Fruit fly (Drosophila melanogaster) whole organism, embryonic: ENCODE data around the gene vvl.
A peak's percentile ranks its signal among the peaks of the same experiment; 100 is the strongest.

ENCODE experiments used
- Ada2b ChIP-seq: fragments of 200-800 bp; sonication (Bioruptor generic); IDR thresholded peaks from 2 replicates; pipeline ENCODE4 v1.3.6; 2022; ENCODE audit warnings: missing biosample characterization, missing genetic modification characterization
- B-H1 ChIP-seq: fragments of 200-800 bp; sonication (Bioruptor generic); IDR thresholded peaks from 3 replicates; pipeline ENCODE4 v1.3.6; 2022; ENCODE audit warnings: missing biosample characterization, missing genetic modification characterization
- BEAF-32 ChIP-seq: fragments of 200-800 bp; sonication (Bioruptor generic); optimal IDR thresholded peaks from 3 replicates; lab custom pipeline; 2017; ENCODE audit warnings: missing biosample characterization, missing genetic modification characterization, mild to moderate bottlenecking, moderate library complexity, missing genetic modification reagents
- CG11085 ChIP-seq: fragments of 200-800 bp; sonication (Bioruptor generic); IDR thresholded peaks from 2 replicates; pipeline ENCODE4 v1.3.6; 2022; ENCODE audit warnings: missing biosample characterization, missing genetic modification characterization
- CG11560 ChIP-seq: fragments of 200-800 bp; sonication (Bioruptor generic); IDR thresholded peaks from 3 replicates; pipeline ENCODE4 v1.3.6; 2022; ENCODE audit warnings: missing biosample characterization, missing genetic modification characterization
- CG13296 ChIP-seq: fragments of 200-800 bp; sonication (Bioruptor generic); optimal IDR thresholded peaks from 3 replicates; lab custom pipeline; 2018; ENCODE audit warnings: missing biosample characterization, mild to moderate bottlenecking, missing genetic modification characterization
- CG13624 ChIP-seq: fragments of 200-800 bp; sonication (Bioruptor generic); optimal IDR thresholded peaks from 2 replicates; lab custom pipeline; 2016; ENCODE audit warnings: missing biosample characterization, missing genetic modification characterization
- CG15479 ChIP-seq: fragments of 200-800 bp; sonication (Bioruptor generic); optimal IDR thresholded peaks from 3 replicates; lab custom pipeline; 2019; ENCODE audit warnings: missing biosample characterization, mild to moderate bottlenecking, missing genetic modification characterization, moderate library complexity
- CG17802 ChIP-seq: fragments of 200-800 bp; sonication (Bioruptor generic); optimal IDR thresholded peaks from 2 replicates; lab custom pipeline; 2018; ENCODE audit warnings: missing biosample characterization, mild to moderate bottlenecking, missing genetic modification characterization, moderate library complexity
- CG18011 ChIP-seq: fragments of 200-800 bp; sonication (Bioruptor generic); optimal IDR thresholded peaks from 2 replicates; lab custom pipeline; 2017; ENCODE audit warnings: missing biosample characterization, missing genetic modification characterization, mild to moderate bottlenecking, moderate library complexity, missing genotype
- CG30020 ChIP-seq: fragments of 200-800 bp; optimal IDR thresholded peaks from 2 replicates; lab custom pipeline; 2019; ENCODE audit warnings: missing biosample characterization, mild to moderate bottlenecking, missing genetic modification characterization, moderate library complexity
- CG30403 ChIP-seq: fragments of 200-800 bp; sonication (Bioruptor generic); optimal IDR thresholded peaks from 3 replicates; lab custom pipeline; 2016; ENCODE audit warnings: missing biosample characterization, missing genetic modification characterization
- CG43689 ChIP-seq: fragments of 200-800 bp; sonication (Bioruptor generic); IDR thresholded peaks from 2 replicates; pipeline ENCODE4 v1.3.6; 2022; ENCODE audit warnings: missing biosample characterization, missing genetic modification characterization
- CG7357 ChIP-seq: fragments of 200-800 bp; sonication (Bioruptor generic); IDR thresholded peaks from 3 replicates; pipeline ENCODE4 v1.3.6; 2022; ENCODE audit warnings: missing biosample characterization, missing genetic modification characterization
- CG8359 ChIP-seq: fragments of 200-800 bp; sonication (Bioruptor generic); optimal IDR thresholded peaks from 2 replicates; lab custom pipeline; 2017; ENCODE audit warnings: missing biosample characterization, mild to moderate bottlenecking, missing genetic modification characterization, borderline replicate concordance
- CoRest ChIP-seq: fragments of 200-800 bp; sonication (Bioruptor generic); optimal IDR thresholded peaks from 3 replicates; lab custom pipeline; 2018; ENCODE audit warnings: missing biosample characterization, mild to moderate bottlenecking, missing genetic modification characterization, moderate library complexity
- Dfd ChIP-seq, 2 experiments: fragments of >200 bp; optimal IDR thresholded peaks; 2 replicates each; lab custom pipeline; 2017; ENCODE audit warnings: missing biosample characterization in 2 of 2, missing genetic modification characterization in 2 of 2
- Dip3 ChIP-seq: fragments of 200-800 bp; sonication (Bioruptor generic); optimal IDR thresholded peaks from 3 replicates; lab custom pipeline; 2016; ENCODE audit warnings: missing biosample characterization, missing genetic modification characterization
- GATAe ChIP-seq: fragments of 200-800 bp; sonication (Bioruptor generic); conservative IDR thresholded peaks from 2 replicates; pipeline ENCODE4 v1.3.6; 2022; ENCODE audit warnings: missing biosample characterization, missing genetic modification characterization
- H2.0 ChIP-seq: fragments of 200-800 bp; sonication (Bioruptor generic); IDR thresholded peaks from 2 replicates; pipeline ENCODE4 v1.3.6; 2022; ENCODE audit warnings: missing biosample characterization, missing genetic modification characterization
- HHEX ChIP-seq: fragments of 200-800 bp; sonication (Bioruptor generic); optimal IDR thresholded peaks from 3 replicates; lab custom pipeline; 2017; ENCODE audit warnings: missing biosample characterization, mild to moderate bottlenecking, missing genetic modification characterization, missing genetic modification reagents
- HLH4C ChIP-seq: fragments of 200-800 bp; sonication (Bioruptor generic); IDR thresholded peaks from 3 replicates; pipeline ENCODE4 v1.3.6; 2022; ENCODE audit warnings: missing biosample characterization, missing genetic modification characterization; ENCODE audit not compliant: partially characterized antibody
- HmgD ChIP-seq: fragments of 200-800 bp; sonication (Bioruptor generic); optimal IDR thresholded peaks from 3 replicates; lab custom pipeline; 2016; ENCODE audit warnings: missing biosample characterization, missing genetic modification characterization
- Hr78 ChIP-seq, 2 experiments: fragments of 200-800 bp in 1 of 2; fragments of >200 bp in 1 of 2; sonication (Bioruptor generic) in 1 of 2; optimal IDR thresholded peaks; 2 replicates each; lab custom pipeline; 2017 to 2019; ENCODE audit warnings: missing biosample characterization in 2 of 2, missing genetic modification characterization in 2 of 2, mild to moderate bottlenecking in 1 of 2, moderate library complexity in 1 of 2
- Lim3 ChIP-seq: fragments of 200-800 bp; sonication (Bioruptor generic); IDR thresholded peaks from 2 replicates; pipeline ENCODE4 v1.3.6; 2022; ENCODE audit warnings: missing biosample characterization, missing genetic modification characterization
- Max ChIP-seq: fragments of 200-800 bp; sonication (Bioruptor generic); optimal IDR thresholded peaks from 2 replicates; lab custom pipeline; 2016; ENCODE audit warnings: missing biosample characterization, mild to moderate bottlenecking, missing genetic modification characterization
- Med ChIP-seq: fragments of 200-800 bp; sonication (Bioruptor generic); peaks from one replicate; lab custom pipeline; 2016; ENCODE audit warnings: missing biosample characterization, missing genetic modification characterization, mild to moderate bottlenecking, inconsistent platforms, moderate library complexity
- Mrtf ChIP-seq: fragments of 200-800 bp; sonication (Bioruptor generic); IDR thresholded peaks from 3 replicates; pipeline ENCODE4 v1.3.6; 2022; ENCODE audit warnings: missing biosample characterization, missing genetic modification characterization
- Neu2 ChIP-seq: fragments of 200-800 bp; sonication (Bioruptor generic); optimal IDR thresholded peaks from 3 replicates; lab custom pipeline; 2016; ENCODE audit warnings: missing biosample characterization, missing genetic modification characterization, borderline replicate concordance
- Side ChIP-seq: fragments of 200-800 bp; sonication (Bioruptor generic); optimal IDR thresholded peaks from 2 replicates; lab custom pipeline; 2016; ENCODE audit warnings: missing biosample characterization, missing genetic modification characterization
- Taf1 ChIP-seq: fragments of 200-800 bp; sonication (Bioruptor generic); IDR thresholded peaks from 2 replicates; pipeline ENCODE4 v1.3.6; 2022; ENCODE audit warnings: missing biosample characterization, missing genetic modification characterization
- YL-1 ChIP-seq: fragments of 200-800 bp; sonication (Bioruptor generic); optimal IDR thresholded peaks from 3 replicates; lab custom pipeline; 2017; ENCODE audit warnings: missing biosample characterization, mild to moderate bottlenecking, missing genetic modification characterization
- cas ChIP-seq: fragments of 200-800 bp; sonication (Bioruptor generic); IDR thresholded peaks from 2 replicates; pipeline ENCODE4 v1.3.6; 2022; ENCODE audit warnings: missing biosample characterization, missing genetic modification characterization
- crol ChIP-seq: fragments of 200-800 bp; sonication (Bioruptor generic); IDR thresholded peaks from 2 replicates; pipeline ENCODE4 v1.3.6; 2022; ENCODE audit warnings: missing biosample characterization, missing genetic modification characterization
- esg ChIP-seq: fragments of 200-800 bp; sonication (Bioruptor generic); conservative IDR thresholded peaks from 2 replicates; pipeline ENCODE4 v1.3.6; 2022; ENCODE audit warnings: missing biosample characterization, missing genetic modification characterization
- mld ChIP-seq: fragments of 200-800 bp; sonication (Bioruptor generic); IDR thresholded peaks from 3 replicates; pipeline ENCODE4 v1.3.6; 2022; ENCODE audit warnings: missing biosample characterization, missing genetic modification characterization; ENCODE audit not compliant: partially characterized antibody
- pho ChIP-seq: fragments of 200-800 bp; sonication (Bioruptor generic); optimal IDR thresholded peaks from 2 replicates; lab custom pipeline; 2016; ENCODE audit warnings: missing biosample characterization, missing genetic modification characterization
- pzg ChIP-seq: fragments of 200-800 bp; sonication (Bioruptor generic); optimal IDR thresholded peaks from 3 replicates; lab custom pipeline; 2018; ENCODE audit warnings: missing biosample characterization, mild to moderate bottlenecking, missing genetic modification characterization, moderate library complexity
- sc ChIP-seq, 3 experiments: fragments of >200 bp in 2 of 3; fragments of 200-800 bp in 1 of 3; sonication (Bioruptor generic) in 1 of 3; optimal IDR thresholded peaks; 2 replicates in 2 of 3; 3 replicates in 1 of 3; lab custom pipeline; 2017; ENCODE audit warnings: mild to moderate bottlenecking in 1 of 3, missing biosample characterization in 1 of 3, missing genetic modification characterization in 1 of 3, missing genetic modification reagents in 1 of 3
- sens-2 ChIP-seq: fragments of 200-800 bp; sonication (Bioruptor generic); IDR thresholded peaks from 2 replicates; pipeline ENCODE4 v1.3.6; 2022; ENCODE audit warnings: missing biosample characterization, missing genetic modification characterization
- shn ChIP-seq: fragments of 200-800 bp; sonication (Bioruptor generic); optimal IDR thresholded peaks from 3 replicates; lab custom pipeline; 2016; ENCODE audit warnings: missing biosample characterization, missing genetic modification characterization
- sna ChIP-seq: fragments of 200-800 bp; sonication (Bioruptor generic); IDR thresholded peaks from 2 replicates; pipeline ENCODE4 v1.3.6; 2022; ENCODE audit warnings: missing biosample characterization, missing genetic modification characterization; ENCODE audit not compliant: partially characterized antibody
- so ChIP-seq: fragments of 200-800 bp; sonication (Bioruptor generic); IDR thresholded peaks from 3 replicates; pipeline ENCODE4 v1.3.6; 2022; ENCODE audit warnings: missing biosample characterization, missing genetic modification characterization
- tup ChIP-seq: fragments of 200-800 bp; sonication (Bioruptor generic); optimal IDR thresholded peaks from 2 replicates; lab custom pipeline; 2016; ENCODE audit warnings: missing biosample characterization, mild to moderate bottlenecking, missing genetic modification characterization, moderate library complexity
- twi ChIP-seq: fragments of 200-800 bp; optimal IDR thresholded peaks from 2 replicates; lab custom pipeline; 2019; ENCODE audit warnings: missing biosample characterization, mild to moderate bottlenecking, missing genetic modification characterization, moderate library complexity
- vvl ChIP-seq: fragments of 200-800 bp; sonication (Bioruptor generic); IDR thresholded peaks from 2 replicates; pipeline ENCODE4 v1.3.6; 2022; ENCODE audit warnings: missing biosample characterization, missing genetic modification characterization
- zen ChIP-seq: fragments of 200-800 bp; sonication (Bioruptor generic); optimal IDR thresholded peaks from 3 replicates; lab custom pipeline; 2018; ENCODE audit warnings: missing biosample characterization, mild to moderate bottlenecking, missing genetic modification characterization, moderate library complexity
- zfh2 ChIP-seq: fragments of 200-800 bp; sonication (Bioruptor generic); optimal IDR thresholded peaks from 2 replicates; lab custom pipeline; 2016; ENCODE audit warnings: missing biosample characterization, missing genetic modification characterization

vvl gene

DNA sequence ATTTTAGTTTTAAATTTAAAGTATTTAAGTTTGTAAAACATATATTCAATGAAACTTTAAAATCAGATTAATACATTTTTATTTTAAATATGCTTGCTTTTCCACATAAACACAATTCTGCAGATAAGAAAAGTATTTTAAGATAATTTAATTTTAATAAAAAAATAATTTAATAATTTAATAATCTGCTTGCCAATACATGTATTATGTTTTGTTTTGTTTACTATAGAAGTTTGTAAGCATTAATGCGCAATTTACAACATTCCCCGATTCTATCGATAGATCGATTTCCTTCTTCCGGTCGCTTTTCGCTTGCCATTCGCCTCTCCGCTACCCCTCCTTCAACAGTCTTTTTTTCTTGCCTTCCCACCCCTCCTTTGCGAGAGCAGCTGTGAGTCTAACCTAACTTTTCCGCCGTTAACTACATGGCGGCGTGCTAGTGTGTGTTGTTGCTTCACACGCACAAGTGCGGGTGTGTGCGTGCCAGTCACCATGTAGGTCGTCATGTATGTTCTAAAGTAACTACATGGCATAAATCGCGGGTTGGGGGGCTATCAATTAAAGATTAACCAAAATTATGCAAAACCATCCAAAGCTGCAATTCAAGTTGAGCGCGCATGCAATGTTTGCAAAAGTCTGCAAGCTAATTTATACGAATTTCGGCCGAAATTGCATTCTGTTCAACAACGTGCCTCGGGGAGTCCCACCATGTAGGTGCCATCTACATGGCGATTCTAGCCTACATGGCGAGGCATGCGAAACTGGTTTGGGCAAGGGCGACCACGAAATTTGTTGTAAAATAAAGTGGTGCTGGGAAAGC is 46.4 kb upstream of the vvl start (continued):
- TF ChIP-seq Hr78 (GFP tag; optimal IDR thresholded peaks at IDR 0.05; lab: Kevin White, UChicago) (no peak), CG30020 (tag; lab: Kevin White, UChicago) (no peak), CG13624 (peak; percentile 38), HmgD (peak; percentile 86), Taf1 (GFP tag; lab: Robert Waterston, UW) (no peak), Max (GFP tag; lab: Kevin White, UChicago) (no peak), tup (GFP tag; lab: Kevin White, UChicago) (no peak), Mrtf (GFP tag; lab: Robert Waterston, UW) (no peak), HHEX (GFP tag; lab: Kevin White, UChicago) (peak; percentile 44), GATAe (GFP tag; lab: Robert Waterston, UW) (no peak), Ada2b (GFP tag; lab: Robert Waterston, UW) (no peak), esg (GFP tag; lab: Robert Waterston, UW) (no peak), YL-1 (peak; percentile 98), crol (GFP tag; lab: Robert Waterston, UW) (peak; percentile 100), vvl (peak; percentile 98), HLH4C (peak; percentile 6; the same call in 2 of the 3 replicates), Dip3 (GFP tag; lab: Kevin White, UChicago) (no peak), Med (GFP tag; lab: Kevin White, UChicago) (peak; percentile 88), sna (GFP tag; lab: Robert Waterston, UW) (no peak), CG11085 (GFP tag; lab: Robert Waterston, UW) (no peak), CG7357 (GFP tag; lab: Robert Waterston, UW) (no peak), CG8359 (no peak), mld (GFP tag; lab: Robert Waterston, UW) (peak; percentile 31; the same call in 1 of the 3 replicates), zfh2 (GFP tag; lab: Kevin White, UChicago) (peak; percentile 20), CoRest (tag; lab: Kevin White, UChicago) (peak; percentile 40), BEAF-32 (peak; percentile 66), so (no peak), CG17802 (no peak), shn (no peak), CG18011 (GFP tag; lab: Kevin White, UChicago) (no peak), CG30403 (peak; percentile 29), Neu2 (GFP tag; lab: Kevin White, UChicago) (no peak), pho (GFP tag; lab: Kevin White, UChicago) (no peak), CG15479 (peak; percentile 72), Lim3 (GFP tag; lab: Robert Waterston, UW) (no peak), pzg (GFP tag; lab: Kevin White, UChicago) (peak; percentile 88), CG11560 (tag; lab: Robert Waterston, UW) (no peak), sc (optimal IDR thresholded peaks at IDR 0.05; lab: Kevin White, UChicago) (no peak), sc (GFP tag; optimal IDR thresholded peaks at IDR 0.05; lab: Kevin White, UChicago) (no peak), Side (peak; percentile 12), zen (no peak), CG43689 (GFP tag; lab: Robert Waterston, UW) (no peak), H2.0 (GFP tag; lab: Robert Waterston, UW) (0 out of 2 replicates have a peak, but pooled peaks have one; percentile 9), cas (no peak), sens-2 (GFP tag; lab: Robert Waterston, UW) (no peak), twi (tag; lab: Kevin White, UChicago) (no peak), CG13296 (peak; percentile 35), Dfd (GFP tag; optimal IDR thresholded peaks at IDR 0.05; lab: Kevin White, UChicago) (no peak), B-H1 (GFP tag; lab: Robert Waterston, UW) (no peak)
